Worm (Caenorhabditis elegans): ENCODE results near the gene W04H10.5.

DNA sequence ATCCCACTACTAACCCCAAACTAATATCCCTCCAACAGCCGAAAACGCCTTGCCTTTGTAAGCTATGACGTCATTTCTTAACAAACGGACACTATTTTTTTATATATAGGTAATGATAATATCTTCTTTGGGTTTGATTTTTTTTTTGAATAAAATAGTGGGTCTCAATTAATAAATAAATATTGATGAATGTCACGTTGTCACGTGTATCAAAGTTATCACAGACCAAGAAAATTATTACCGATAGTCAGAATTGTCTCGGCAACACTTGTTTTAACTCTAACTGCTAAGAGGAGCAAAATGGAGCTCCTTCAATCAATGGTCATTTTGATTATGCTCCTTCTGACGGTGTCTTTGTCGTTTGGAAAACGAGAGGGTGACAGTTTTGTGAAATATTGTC, 27.9 kb downstream of the W04H10.5 start, which contains the start of gene T04B8.1:
- TF ChIP-seq ztf-11 (tag; optimal IDR thresholded peaks at IDR 0.05): no peak
- no peak for TF ChIP-seq ama-1 (optimal IDR thresholded peaks at IDR 0.05)
- TF ChIP-seq nhr-237 (tag; optimal IDR thresholded peaks at IDR 0.05): no peak
- TF ChIP-seq nhr-25 (tag; optimal IDR thresholded peaks at IDR 0.05): no peak
- TF ChIP-seq ZK546.5 (tag; optimal IDR thresholded peaks at IDR 0.05): no peak
- no peak for TF ChIP-seq mab-5 (tag; optimal IDR thresholded peaks at IDR 0.05)
